Worm (Caenorhabditis elegans) whole organism, L4/young adult: ENCODE results near the gene F28H7.2.

Experiments
- dao-5 ChIP-seq: sonication (generic microtip); optimal IDR thresholded peaks from 2 replicates; lab custom pipeline; 2016; ENCODE audit warnings: missing genotype, missing genetic modification characterization, moderate library complexity, missing compliant biosample characterization
- him-1 ChIP-seq: sonication (generic microtip); optimal IDR thresholded peaks from 2 replicates; lab custom pipeline; 2016; ENCODE audit warnings: missing genotype, missing genetic modification reagents, missing genetic modification characterization, missing compliant biosample characterization

DNA sequence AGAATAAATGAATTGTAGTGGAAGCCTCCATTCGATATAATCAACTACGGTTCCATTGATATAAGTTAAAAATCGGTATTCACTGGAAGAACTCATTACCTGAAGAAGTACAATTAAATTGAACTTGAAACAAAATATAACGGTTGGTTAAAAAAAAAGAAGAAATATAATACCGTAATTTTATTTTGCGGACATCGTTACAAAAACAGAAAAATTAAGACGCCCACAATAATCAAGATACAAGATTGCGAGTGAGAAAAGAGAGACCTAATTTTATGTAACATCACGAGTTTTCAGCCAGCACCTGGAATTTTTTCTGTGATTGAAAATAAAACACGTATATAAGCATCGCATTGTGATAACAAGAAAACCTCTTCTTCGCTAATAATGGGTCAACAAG, 15.0 kb downstream of the F28H7.2 start, which contains the start of gene sre-6:
- TF ChIP-seq him-1 (tag; lab: Kevin White, UChicago) (no peak), dao-5 (tag; lab: Kevin White, UChicago) (no peak)
